Worm (Caenorhabditis elegans): ENCODE data around the gene R166.2.

R166.2 gene

ce11 chrII:10547311-10547710 lies 9.8 kb upstream of the R166.2 start (continued):
- no peak for TF ChIP-seq pqm-1 (tag; optimal IDR thresholded peaks at IDR 0.05)
- no peak for TF ChIP-seq nhr-25 (tag; optimal IDR thresholded peaks at IDR 0.05; ENCODE audit: borderline replicate concordance, insufficient read depth)
- TF ChIP-seq Y75B8A.6 (GFP tag; IDR thresholded peaks at IDR 0.05), result peak; percentile 35; the same call in 1 of the 2 replicates
- TF ChIP-seq lsy-2 (tag; optimal IDR thresholded peaks at IDR 0.05), result no peak
- peak; percentile 45 for TF ChIP-seq Y48G9A.11 (GFP tag; IDR thresholded peaks at IDR 0.05)
- peak; percentile 42 for TF ChIP-seq hmg-1.1 (GFP tag; IDR thresholded peaks at IDR 0.05)
- no peak for TF ChIP-seq F10B5.3 (tag; optimal IDR thresholded peaks at IDR 0.05)
- no peak; the same call in 1 of the 2 replicates for TF ChIP-seq snpc-1.2 (GFP tag; IDR thresholded peaks at IDR 0.05)
- TF ChIP-seq nhr-10 (tag; optimal IDR thresholded peaks at IDR 0.05), result no peak
- no peak for TF ChIP-seq lin-39 (tag; optimal IDR thresholded peaks at IDR 0.05)
- no peak for TF ChIP-seq nhr-11 (tag; optimal IDR thresholded peaks at IDR 0.05)
- TF ChIP-seq dve-1 (tag; optimal IDR thresholded peaks at IDR 0.05; ENCODE audit: insufficient read depth), result no peak
- no peak for TF ChIP-seq dpl-1 (GFP tag; optimal IDR thresholded peaks at IDR 0.05)
- no peak for TF ChIP-seq fkh-10 (GFP tag; optimal IDR thresholded peaks at IDR 0.05)
- peak; percentile 37; the same call in 1 of the 2 replicates for TF ChIP-seq arid-1 (GFP tag; conservative IDR thresholded peaks at IDR 0.05)
- no peak for TF ChIP-seq nhr-6 (tag; optimal IDR thresholded peaks at IDR 0.05)
- 0 out of 2 replicates have a peak, but pooled peaks have one; percentile 47 for TF ChIP-seq dmd-9 (GFP tag; IDR thresholded peaks at IDR 0.05)
- TF ChIP-seq ztf-11 (tag; optimal IDR thresholded peaks at IDR 0.05), result no peak
- TF ChIP-seq dmd-8 (GFP tag; IDR thresholded peaks at IDR 0.05), result peak; percentile 81
- TF ChIP-seq pha-4 (GFP tag; IDR thresholded peaks at IDR 0.05), result peak; percentile 68
- TF ChIP-seq pha-4 (tag; optimal IDR thresholded peaks at IDR 0.05), result no peak
- TF ChIP-seq lim-7 (GFP tag; IDR thresholded peaks at IDR 0.05), result peak; percentile 54
- TF ChIP-seq T26A8.4 (GFP tag; IDR thresholded peaks at IDR 0.05), result peak; percentile 50
- TF ChIP-seq nhr-111 (GFP tag; optimal IDR thresholded peaks at IDR 0.05), result no peak
- 0 out of 2 replicates have a peak, but pooled peaks have one; percentile 56 for TF ChIP-seq saeg-2 (GFP tag; IDR thresholded peaks at IDR 0.05)
- 0 out of 2 replicates have a peak, but pooled peaks have one; percentile 22 for TF ChIP-seq php-3 (GFP tag; IDR thresholded peaks at IDR 0.05)
- no peak for TF ChIP-seq nhr-76 (tag; optimal IDR thresholded peaks at IDR 0.05)
- no peak for TF ChIP-seq zfp-2 (tag; optimal IDR thresholded peaks at IDR 0.05)
- no peak; a peak in 1 of 4 replicates for TF ChIP-seq madf-5 (GFP tag; IDR thresholded peaks at IDR 0.05)
- TF ChIP-seq ceh-32 (tag; optimal IDR thresholded peaks at IDR 0.05; ENCODE audit: poor library complexity), result no peak
- TF ChIP-seq duxl-1 (tag; optimal IDR thresholded peaks at IDR 0.05; ENCODE audit: poor library complexity), result no peak
- TF ChIP-seq zfp-3 (GFP tag; conservative IDR thresholded peaks at IDR 0.05), result peak; percentile 69
- TF ChIP-seq spr-1 (tag; optimal IDR thresholded peaks at IDR 0.05), result peak; percentile 45
- no peak for TF ChIP-seq daf-16 (GFP tag; optimal IDR thresholded peaks at IDR 0.05)
- TF ChIP-seq daf-16 (tag; optimal IDR thresholded peaks at IDR 0.05), result no peak
- no peak for TF ChIP-seq lir-3 (tag; optimal IDR thresholded peaks at IDR 0.05)
- no peak for TF ChIP-seq nhr-77 (tag; optimal IDR thresholded peaks at IDR 0.05)
- TF ChIP-seq aly-2 (tag; optimal IDR thresholded peaks at IDR 0.05), result no peak
- no peak for TF ChIP-seq ceh-62 (tag; optimal IDR thresholded peaks at IDR 0.05)
- TF ChIP-seq Y105C5A.15 (GFP tag; IDR thresholded peaks at IDR 0.05), result no peak
- TF ChIP-seq nhr-28 (tag; optimal IDR thresholded peaks at IDR 0.05), result no peak
- TF ChIP-seq daf-12 (tag; optimal IDR thresholded peaks at IDR 0.05), result no peak
- TF ChIP-seq daf-8 (GFP tag; IDR thresholded peaks at IDR 0.05), result no peak
- 0 out of 2 replicates have a peak, but pooled peaks have one; percentile 23 for TF ChIP-seq ceh-20 (GFP tag; IDR thresholded peaks at IDR 0.05)
- TF ChIP-seq lin-15B (tag; optimal IDR thresholded peaks at IDR 0.05), result no peak
- TF ChIP-seq mes-2 (tag; optimal IDR thresholded peaks at IDR 0.05; ENCODE audit: poor library complexity, severe bottlenecking), result no peak
- no peak for TF ChIP-seq mep-1 (tag; optimal IDR thresholded peaks at IDR 0.05)
- TF ChIP-seq aha-1 (tag), result no peak
- no peak for TF ChIP-seq egl-27 (tag; optimal IDR thresholded peaks at IDR 0.05)
- no peak for TF ChIP-seq hlh-30 (tag; optimal IDR thresholded peaks at IDR 0.05; ENCODE audit: insufficient read depth)
- no peak for TF ChIP-seq nhr-41 (GFP tag; IDR thresholded peaks at IDR 0.05)
- no peak for TF ChIP-seq cey-2 (tag; optimal IDR thresholded peaks at IDR 0.05; ENCODE audit: borderline replicate concordance, insufficient read depth)
